Worm (Caenorhabditis elegans) whole organism, L3 larva: ENCODE results near the gene K05F1.1.
"Not testable (repeated sequence)": the region's sequence is repeated elsewhere in the genome, so short reads cannot be mapped to it uniquely, and the experiment has no call there.

ENCODE experiments used
- ceh-82 ChIP-seq: fragments of 150-350 bp; optimal IDR thresholded peaks from 2 replicates; lab custom pipeline; 2014; ENCODE audit warnings: missing biosample characterization, missing genetic modification characterization
- elt-3 ChIP-seq, 3 experiments: fragments of 150-350 bp in 1 of 3; sonication (generic microtip) in 2 of 3; optimal IDR thresholded peaks; 2 replicates in 2 of 3; 4 replicates in 1 of 3; lab custom pipeline; 2014 to 2017; ENCODE audit warnings: missing biosample characterization in 3 of 3, missing genetic modification characterization in 3 of 3
- sea-2 ChIP-seq: fragments of 150-350 bp; sonication (generic microtip); optimal IDR thresholded peaks from 4 replicates; lab custom pipeline; 2014; ENCODE audit warnings: missing biosample characterization, missing genetic modification reagents, missing genetic modification characterization
- unc-62 ChIP-seq: fragments of 150-350 bp; sonication (generic microtip); optimal IDR thresholded peaks from 4 replicates; lab custom pipeline; 2014; ENCODE audit warnings: missing biosample characterization, missing genetic modification reagents, missing genetic modification characterization

DNA sequence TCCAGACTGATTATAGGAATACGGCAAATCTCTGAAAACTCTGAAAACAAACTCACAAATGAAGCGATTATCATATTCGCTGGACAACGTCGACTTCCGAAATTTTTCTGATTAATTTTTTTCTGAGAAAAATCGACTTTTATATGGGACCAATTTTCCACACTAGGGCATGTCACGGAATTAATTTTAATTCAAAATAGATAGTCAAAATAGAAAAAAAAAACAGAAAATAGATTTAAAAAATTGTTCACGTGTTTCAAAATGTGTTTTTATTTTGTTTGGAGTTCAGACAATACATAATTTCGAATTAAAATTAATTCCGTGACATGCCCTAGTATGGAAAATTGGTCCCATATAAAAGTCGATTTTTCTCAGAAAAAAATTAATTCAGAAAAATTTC, 43.5 kb upstream of the K05F1.1 start, which contains the start of the genes F10C1.3 and F10C1.23:
- TF ChIP-seq unc-62 (GFP tag; lab: Kevin White, UChicago); ceh-82 (tag; lab: Kevin White, UChicago); elt-3 (tag; optimal IDR thresholded peaks at IDR 0.05; lab: Kevin White, UChicago); sea-2 (GFP tag; lab: Kevin White, UChicago): not testable (repeated sequence)
